Worm (Caenorhabditis elegans): ENCODE results near the gene C37C3.9.

DNA sequence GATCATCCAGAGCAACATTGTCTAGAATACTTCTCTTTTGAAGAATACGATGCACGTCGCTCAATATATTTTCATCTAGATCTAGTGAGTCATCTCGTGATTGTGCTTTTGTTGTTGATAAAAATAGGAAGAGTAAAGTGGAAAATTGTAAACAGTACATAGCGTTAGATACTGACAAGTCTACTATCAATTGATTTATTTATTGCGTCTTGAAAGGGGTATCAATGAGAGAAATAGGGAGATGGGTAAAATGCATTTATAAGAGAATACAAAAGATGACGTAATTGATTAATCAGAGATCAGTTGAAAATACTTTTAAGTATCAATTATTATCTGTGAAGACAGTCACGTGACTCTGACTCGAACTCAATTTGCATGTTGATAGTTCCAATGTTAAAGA lies 17.6 kb downstream of the C37C3.9 start, which contains the start of gene txt-5:
- TF ChIP-seq nhr-237 (tag; optimal IDR thresholded peaks at IDR 0.05) (no peak), nhr-12 (tag; optimal IDR thresholded peaks at IDR 0.05) (no peak), snpc-4 (tag; optimal IDR thresholded peaks at IDR 0.05) (no peak), pha-4 (tag; optimal IDR thresholded peaks at IDR 0.05) (no peak), pqm-1 (tag; optimal IDR thresholded peaks at IDR 0.05) (no peak), elt-2 (tag; optimal IDR thresholded peaks at IDR 0.05) (no peak), nhr-76 (tag; optimal IDR thresholded peaks at IDR 0.05) (no peak), unc-39 (tag; optimal IDR thresholded peaks at IDR 0.05) (no peak), elt-3 (tag; optimal IDR thresholded peaks at IDR 0.05) (peak in 2 of 3 experiments; percentile 29 to 50), jun-1 (tag; optimal IDR thresholded peaks at IDR 0.05) (no peak), zag-1 (tag; optimal IDR thresholded peaks at IDR 0.05) (no peak), ceh-16 (tag; optimal IDR thresholded peaks at IDR 0.05) (no peak), ceh-82 (tag; optimal IDR thresholded peaks at IDR 0.05) (no peak), hmg-11 (tag; optimal IDR thresholded peaks at IDR 0.05) (no peak)

Measured in whole organism, L3 larva.